Worm (Caenorhabditis elegans): Measurements from ENCODE around the gene Y39B6A.30.
A peak's percentile ranks its signal among the peaks of the same experiment; 100 is the strongest.

Y39B6A.30 gene

ce11 chrV:18980980-18981529 lies 33.3 kb upstream of the Y39B6A.30 start, which contains the start of the genes mrps-35 and sws-1 (continued):
- TF ChIP-seq ceh-9 (tag; optimal IDR thresholded peaks at IDR 0.05) (no peak), nhr-25 (tag; optimal IDR thresholded peaks at IDR 0.05) (no peak), snpc-4 (tag; optimal IDR thresholded peaks at IDR 0.05) (peak; percentile 31), nhr-11 (tag; optimal IDR thresholded peaks at IDR 0.05) (no peak), R02D3.7 (tag; optimal IDR thresholded peaks at IDR 0.05) (no peak), fkh-10 (GFP tag; optimal IDR thresholded peaks at IDR 0.05) (no peak), sea-2 (GFP tag; optimal IDR thresholded peaks at IDR 0.05) (no peak), elt-2 (tag; optimal IDR thresholded peaks at IDR 0.05) (peak; percentile 11), nhr-12 (tag; optimal IDR thresholded peaks at IDR 0.05) (no peak), nhr-77 (tag; optimal IDR thresholded peaks at IDR 0.05) (no peak), ztf-11 (tag; optimal IDR thresholded peaks at IDR 0.05) (no peak), ceh-82 (tag; optimal IDR thresholded peaks at IDR 0.05) (no peak), mml-1 (tag; optimal IDR thresholded peaks at IDR 0.05) (no peak), nhr-23 (tag; optimal IDR thresholded peaks at IDR 0.05) (peak; percentile 76), zag-1 (tag; optimal IDR thresholded peaks at IDR 0.05) (no peak), jun-1 (tag; optimal IDR thresholded peaks at IDR 0.05) (no peak)

DNA sequence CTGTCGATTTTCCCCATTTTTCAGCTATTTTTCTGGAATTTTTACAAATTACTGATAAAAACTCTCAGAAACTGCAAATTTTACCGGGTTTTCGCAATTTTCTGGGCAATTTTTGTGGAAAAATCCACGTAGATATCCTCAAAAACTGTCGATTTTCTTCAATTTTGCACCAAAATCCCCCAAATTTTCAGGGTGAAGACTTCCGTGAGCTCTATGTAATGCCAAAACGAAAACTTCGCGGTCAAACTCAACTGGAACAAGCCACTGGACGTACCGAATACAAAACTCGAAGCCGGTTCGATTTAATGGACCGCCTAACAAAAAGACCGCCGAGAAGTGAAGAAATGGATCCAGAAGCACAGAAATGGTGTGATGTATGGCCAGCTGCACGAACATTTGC lies 32.6 kb upstream of the Y39B6A.30 start:
- TF ChIP-seq nfya-1 (tag; optimal IDR thresholded peaks at IDR 0.05; ENCODE audit: insufficient read depth) (no peak), lin-39 (tag; optimal IDR thresholded peaks at IDR 0.05) (no peak), unc-62 (GFP tag; optimal IDR thresholded peaks at IDR 0.05) (no peak), skn-1 (tag; optimal IDR thresholded peaks at IDR 0.05) (no peak), R02D3.7 (tag; optimal IDR thresholded peaks at IDR 0.05) (no peak), eor-1 (tag; optimal IDR thresholded peaks at IDR 0.05) (no peak), fkh-2 (tag; optimal IDR thresholded peaks at IDR 0.05) (no peak), tbx-2 (tag; optimal IDR thresholded peaks at IDR 0.05) (no peak), nhr-11 (tag; optimal IDR thresholded peaks at IDR 0.05) (no peak), elt-3 (tag; optimal IDR thresholded peaks at IDR 0.05) (no peak), ztf-4 (tag; optimal IDR thresholded peaks at IDR 0.05) (no peak), nhr-43 (tag; optimal IDR thresholded peaks at IDR 0.05; ENCODE audit: poor library complexity, severe bottlenecking) (no peak), daf-12 (tag; optimal IDR thresholded peaks at IDR 0.05) (no peak), nhr-12 (tag; optimal IDR thresholded peaks at IDR 0.05) (no peak), zag-1 (tag; optimal IDR thresholded peaks at IDR 0.05) (no peak), ZK546.5 (tag; optimal IDR thresholded peaks at IDR 0.05) (no peak), elt-2 (tag; optimal IDR thresholded peaks at IDR 0.05) (no peak), egl-5 (tag; optimal IDR thresholded peaks at IDR 0.05) (no peak), elt-1 (tag; optimal IDR thresholded peaks at IDR 0.05) (no peak)

DNA sequence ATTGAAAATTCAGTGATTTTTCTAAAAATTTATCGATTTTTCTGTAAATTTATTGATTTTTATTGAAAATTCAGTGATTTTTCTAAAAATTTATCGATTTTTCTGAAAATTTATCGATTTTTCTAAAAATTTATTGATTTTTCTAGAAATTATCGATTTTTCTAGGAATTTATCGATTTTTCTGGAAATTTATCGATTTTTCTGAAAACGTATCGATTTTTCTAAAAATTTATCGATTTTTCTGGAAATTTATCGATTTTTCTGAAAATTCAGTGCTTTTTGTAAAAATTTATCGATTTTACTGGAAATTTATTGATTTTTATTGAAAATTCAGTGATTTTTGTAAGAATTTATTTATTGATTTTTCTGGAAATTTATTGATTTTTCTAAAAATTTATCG lies 29.7 kb upstream of the Y39B6A.30 start:
- TF ChIP-seq ceh-28 (tag; optimal IDR thresholded peaks at IDR 0.05), result peak; percentile 83

DNA sequence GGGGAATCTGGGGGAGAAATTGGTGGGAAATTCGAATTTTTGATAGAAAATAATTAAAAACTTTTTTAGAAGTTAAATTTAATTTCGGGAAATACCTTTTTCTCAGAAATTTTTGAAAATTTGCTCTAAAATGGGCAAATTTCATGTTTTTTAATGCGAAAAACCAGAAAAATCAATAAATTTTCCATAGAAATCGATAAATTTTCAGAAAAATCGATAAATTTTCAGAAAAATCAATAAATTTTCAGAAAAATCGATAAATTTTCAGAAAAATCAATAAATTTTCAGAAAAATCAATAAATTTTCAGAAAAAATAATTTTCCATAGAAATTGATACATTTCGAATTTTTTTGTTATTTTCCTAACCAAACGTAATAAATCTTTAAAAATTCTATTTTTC lies 28.3 kb upstream of the Y39B6A.30 start:
- TF ChIP-seq ceh-28 (tag; optimal IDR thresholded peaks at IDR 0.05) (peak; percentile 90), jun-1 (tag; optimal IDR thresholded peaks at IDR 0.05) (no peak)

DNA sequence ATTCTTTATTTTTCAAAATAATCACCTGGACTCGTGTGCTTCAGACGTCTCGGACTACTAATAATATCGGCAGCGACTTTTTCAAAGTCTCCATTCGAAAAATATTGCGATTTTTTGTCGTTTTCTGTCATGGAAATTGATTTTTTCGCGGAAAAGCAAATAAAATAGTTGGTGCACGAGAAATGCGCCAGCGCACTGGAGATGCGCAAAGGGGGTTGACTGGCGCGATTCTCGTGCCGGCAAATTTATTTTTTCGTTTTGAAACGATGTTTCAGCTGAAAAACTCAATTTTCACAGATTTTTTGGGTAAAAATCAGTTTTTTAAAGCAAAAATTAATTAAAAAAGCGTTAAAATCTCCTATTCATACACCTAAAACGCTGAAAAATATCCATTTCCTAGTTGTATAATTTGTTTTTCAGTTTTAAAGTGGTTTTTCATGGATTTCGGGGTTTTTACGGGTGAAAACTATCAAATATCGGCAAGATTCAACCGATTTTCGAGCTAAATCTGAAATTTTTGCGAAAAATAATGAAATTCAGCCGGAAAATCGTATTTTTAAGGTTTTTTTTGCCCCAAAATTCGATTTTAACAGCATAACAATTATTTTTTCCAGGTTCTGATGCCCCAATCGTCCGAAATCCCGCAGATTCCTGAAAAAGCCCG lies 24.0 kb upstream of the Y39B6A.30 start, which contains the start of the genes reps-1 and Y39B6A.37:
Gene reps-1, minus strand, starts transcription at position 263 of the 664 bp plus-strand sequence.
Gene Y39B6A.37, plus strand, starts transcription at position 614 of the 664 bp plus-strand sequence.
- peak; percentile 74 for TF ChIP-seq pha-4 (tag; optimal IDR thresholded peaks at IDR 0.05)
- no peak for TF ChIP-seq sea-2 (GFP tag; optimal IDR thresholded peaks at IDR 0.05)
- TF ChIP-seq ceh-9 (tag; optimal IDR thresholded peaks at IDR 0.05), result no peak
- TF ChIP-seq fkh-10 (GFP tag; optimal IDR thresholded peaks at IDR 0.05), result peak; percentile 2
- TF ChIP-seq egl-5 (tag; optimal IDR thresholded peaks at IDR 0.05), result peak; percentile 28
- TF ChIP-seq R02D3.7 (tag; optimal IDR thresholded peaks at IDR 0.05), result peak; percentile 51
- TF ChIP-seq aly-2 (tag; optimal IDR thresholded peaks at IDR 0.05), result no peak
- TF ChIP-seq nhr-25 (tag; optimal IDR thresholded peaks at IDR 0.05), result peak; percentile 54
- no peak for TF ChIP-seq snpc-4 (tag; optimal IDR thresholded peaks at IDR 0.05)
- peak; percentile 33 for TF ChIP-seq elt-2 (tag; optimal IDR thresholded peaks at IDR 0.05)
- no peak for TF ChIP-seq nhr-76 (tag; optimal IDR thresholded peaks at IDR 0.05)
- TF ChIP-seq nhr-77 (tag; optimal IDR thresholded peaks at IDR 0.05), result no peak
- no peak for TF ChIP-seq egl-27 (tag; optimal IDR thresholded peaks at IDR 0.05)
- peak; percentile 61 for TF ChIP-seq lin-15B (tag; optimal IDR thresholded peaks at IDR 0.05)
- peak; percentile 38 for TF ChIP-seq nhr-43 (tag; optimal IDR thresholded peaks at IDR 0.05; ENCODE audit: poor library complexity, severe bottlenecking)
- TF ChIP-seq nhr-67 (tag; optimal IDR thresholded peaks at IDR 0.05), result no peak
- TF ChIP-seq nhr-237 (tag; optimal IDR thresholded peaks at IDR 0.05), result no peak
- TF ChIP-seq ceh-28 (tag; optimal IDR thresholded peaks at IDR 0.05), result peak; percentile 54
- TF ChIP-seq ama-1 (optimal IDR thresholded peaks at IDR 0.05), result no peak
- TF ChIP-seq unc-39 (tag; optimal IDR thresholded peaks at IDR 0.05), result no peak
- TF ChIP-seq nhr-11 (tag; optimal IDR thresholded peaks at IDR 0.05), result no peak
- TF ChIP-seq daf-12 (tag; optimal IDR thresholded peaks at IDR 0.05), result no peak
- no peak for TF ChIP-seq nhr-28 (tag; optimal IDR thresholded peaks at IDR 0.05)
- TF ChIP-seq tbx-2 (tag; optimal IDR thresholded peaks at IDR 0.05), result peak; percentile 35
- TF ChIP-seq zag-1 (tag; optimal IDR thresholded peaks at IDR 0.05), result no peak
- TF ChIP-seq lin-39 (tag; optimal IDR thresholded peaks at IDR 0.05), result peak; percentile 49
- TF ChIP-seq skn-1 (tag; optimal IDR thresholded peaks at IDR 0.05), result no peak
- no peak for TF ChIP-seq elt-1 (tag; optimal IDR thresholded peaks at IDR 0.05)
- TF ChIP-seq pqm-1 (tag; optimal IDR thresholded peaks at IDR 0.05), result no peak
- TF ChIP-seq ztf-11 (tag; optimal IDR thresholded peaks at IDR 0.05), result no peak
